Worm (Caenorhabditis elegans): Measurements from ENCODE around the gene C44B7.11.

C44B7.11 gene

ce11 chrII:6928416-6928815 is 31.1 kb upstream of the C44B7.11 start, which contains the start of gene flcn-1 (continued):
- TF ChIP-seq lsy-2 (tag; optimal IDR thresholded peaks at IDR 0.05) = peak; percentile 35 to 67
- peak; percentile 6 for TF ChIP-seq lin-39 (tag; optimal IDR thresholded peaks at IDR 0.05)
- peak; percentile 29 for TF ChIP-seq lin-13 (GFP tag; optimal IDR thresholded peaks at IDR 0.05)
- peak; percentile 34 for TF ChIP-seq irx-1 (tag; optimal IDR thresholded peaks at IDR 0.05)
- no peak for TF ChIP-seq ceh-90 (tag; optimal IDR thresholded peaks at IDR 0.05)
- TF ChIP-seq snu-23 (GFP tag; optimal IDR thresholded peaks at IDR 0.05) = peak; percentile 74

- TF ChIP-seq sptf-1 (tag; optimal IDR thresholded peaks at IDR 0.05) = no peak
- peak in 1 of 2 experiments; percentile 30 for TF ChIP-seq lin-35 (GFP tag; optimal IDR thresholded peaks at IDR 0.05)
- TF ChIP-seq unc-86 (tag; optimal IDR thresholded peaks at IDR 0.05) = no peak
- TF ChIP-seq blmp-1 (tag; optimal IDR thresholded peaks at IDR 0.05) = peak; percentile 14
These were observed 30.3 kb upstream of the C44B7.11 start, which contains the start of gene F22D3.4 for ce11 chrII:6927603-6928002. TSS of gene F22D3.4 (minus strand) at chrII:6927603.

DNA sequence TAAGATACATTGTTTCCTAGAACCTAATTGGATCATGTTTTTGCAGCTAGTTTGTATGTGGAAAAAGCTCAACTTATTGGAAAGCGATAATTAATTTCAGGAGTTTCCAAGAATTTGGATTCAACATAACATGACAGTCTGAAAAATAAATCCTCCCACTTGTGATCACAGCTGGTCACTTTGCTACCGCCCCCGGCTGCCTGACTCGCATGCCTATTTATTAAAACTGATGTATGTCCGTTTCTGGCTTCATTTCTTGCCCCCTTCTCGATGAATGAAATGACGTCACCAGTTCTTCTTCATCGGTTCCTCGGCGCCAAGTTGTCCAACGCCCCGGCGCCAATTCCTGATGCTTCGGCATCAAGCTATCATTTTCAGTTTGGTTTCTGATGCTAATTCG is 29.7 kb upstream of the C44B7.11 start:
- peak; percentile 33 for TF ChIP-seq hlh-4 (tag; optimal IDR thresholded peaks at IDR 0.05)
- TF ChIP-seq ztf-11 (tag; optimal IDR thresholded peaks at IDR 0.05) = peak in 1 of 2 experiments; percentile 10
- no peak for TF ChIP-seq rnt-1 (tag; optimal IDR thresholded peaks at IDR 0.05)
- no peak for TF ChIP-seq nhr-12 (tag; optimal IDR thresholded peaks at IDR 0.05)
- TF ChIP-seq ama-1 (optimal IDR thresholded peaks at IDR 0.05) = no peak
- TF ChIP-seq snu-23 (GFP tag; optimal IDR thresholded peaks at IDR 0.05) = no peak
- TF ChIP-seq ets-5 (GFP tag; IDR thresholded peaks at IDR 0.05) = no peak
- no peak for TF ChIP-seq mdl-1 (tag; optimal IDR thresholded peaks at IDR 0.05)
- no peak for TF ChIP-seq unc-98 (GFP tag; IDR thresholded peaks at IDR 0.05)
- no peak for TF ChIP-seq C16A3.4 (tag; optimal IDR thresholded peaks at IDR 0.05)
- TF ChIP-seq egl-13 (tag; optimal IDR thresholded peaks at IDR 0.05) = no peak
- TF ChIP-seq C04F5.9 (tag; optimal IDR thresholded peaks at IDR 0.05) = no peak
- TF ChIP-seq nhr-71 (tag; optimal IDR thresholded peaks at IDR 0.05) = no peak
- TF ChIP-seq fkh-4 (tag; optimal IDR thresholded peaks at IDR 0.05; ENCODE audit: borderline replicate concordance) = no peak
- TF ChIP-seq ztf-4 (tag; optimal IDR thresholded peaks at IDR 0.05) = no peak
- TF ChIP-seq ceh-88 (GFP tag; IDR thresholded peaks at IDR 0.05) = no peak
- TF ChIP-seq tlp-1 (tag; optimal IDR thresholded peaks at IDR 0.05) = no peak

DNA sequence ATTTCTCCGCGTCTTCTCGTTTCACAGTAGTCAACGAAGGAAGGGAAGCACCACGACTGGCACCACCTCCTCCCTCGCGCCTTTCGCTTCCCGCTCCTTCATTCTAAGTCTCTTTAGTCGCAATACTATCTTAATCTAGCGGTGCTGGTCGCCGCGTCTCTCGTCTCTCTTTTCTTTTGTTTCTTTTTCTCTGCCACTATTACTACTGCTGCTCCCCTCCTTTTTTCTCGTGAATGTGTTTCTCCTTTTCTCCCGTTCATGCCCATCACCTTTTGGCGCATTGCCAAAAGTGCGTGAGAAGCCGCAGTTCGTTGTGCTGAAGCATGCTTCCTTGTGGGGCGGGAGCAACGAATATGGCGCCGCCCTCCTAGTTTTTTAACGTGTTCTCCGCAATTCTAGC is 29.1 kb upstream of the C44B7.11 start:
- TF ChIP-seq dsc-1 (tag; optimal IDR thresholded peaks at IDR 0.05) = no peak
- peak; percentile 1 for TF ChIP-seq C16A3.4 (tag; optimal IDR thresholded peaks at IDR 0.05)
- TF ChIP-seq ztf-4 (tag; optimal IDR thresholded peaks at IDR 0.05) = no peak
- TF ChIP-seq mdl-1 (tag; optimal IDR thresholded peaks at IDR 0.05) = peak in 1 of 2 experiments; percentile 67
- TF ChIP-seq xbp-1 (tag; optimal IDR thresholded peaks at IDR 0.05) = peak; percentile 40
- peak; percentile 96 for TF ChIP-seq blmp-1 (tag; optimal IDR thresholded peaks at IDR 0.05)
- no peak for TF ChIP-seq grh-1 (GFP tag; IDR thresholded peaks at IDR 0.05)
- peak; percentile 39 for TF ChIP-seq unc-86 (tag; optimal IDR thresholded peaks at IDR 0.05)
- no peak for TF ChIP-seq aly-2 (tag; optimal IDR thresholded peaks at IDR 0.05)
- TF ChIP-seq ama-1 (optimal IDR thresholded peaks at IDR 0.05) = peak; percentile 21
- TF ChIP-seq ceh-90 (tag; optimal IDR thresholded peaks at IDR 0.05) = no peak
- TF ChIP-seq unc-98 (GFP tag; IDR thresholded peaks at IDR 0.05) = no peak
- peak; percentile 50 for TF ChIP-seq tbx-2 (tag; optimal IDR thresholded peaks at IDR 0.05)
- no peak for TF ChIP-seq ces-1 (GFP tag; optimal IDR thresholded peaks at IDR 0.05)
- TF ChIP-seq mef-2 (tag; optimal IDR thresholded peaks at IDR 0.05) = no peak
- peak; percentile 79 for TF ChIP-seq fkh-8 (tag; optimal IDR thresholded peaks at IDR 0.05)
- no peak for TF ChIP-seq alr-1 (tag; optimal IDR thresholded peaks at IDR 0.05; ENCODE audit: borderline replicate concordance)
- TF ChIP-seq elt-3 (tag; optimal IDR thresholded peaks at IDR 0.05) = peak in 2 of 6 experiments; percentile 33 to 44
- TF ChIP-seq ceh-88 (GFP tag; IDR thresholded peaks at IDR 0.05) = no peak
- TF ChIP-seq tlp-1 (tag; optimal IDR thresholded peaks at IDR 0.05) = no peak
- TF ChIP-seq egl-27 (tag; optimal IDR thresholded peaks at IDR 0.05) = peak in 1 of 2 experiments; percentile 36
- peak; percentile 32 for TF ChIP-seq egl-13 (tag; optimal IDR thresholded peaks at IDR 0.05)
- TF ChIP-seq nhr-237 (tag; optimal IDR thresholded peaks at IDR 0.05) = no peak
- TF ChIP-seq jun-1 (tag; optimal IDR thresholded peaks at IDR 0.05) = peak; percentile 67
- peak; percentile 26 to 77 for TF ChIP-seq lsy-2 (tag; optimal IDR thresholded peaks at IDR 0.05)
- TF ChIP-seq ceh-82 (tag; optimal IDR thresholded peaks at IDR 0.05) = peak in 2 of 3 experiments; percentile 38 to 72
- peak; percentile 50 for TF ChIP-seq nhr-90 (tag; optimal IDR thresholded peaks at IDR 0.05; ENCODE audit: poor library complexity)
- TF ChIP-seq F16B12.6 (tag; optimal IDR thresholded peaks at IDR 0.05) = no peak
- no peak for TF ChIP-seq nhr-11 (tag; optimal IDR thresholded peaks at IDR 0.05)
- peak; percentile 59 for TF ChIP-seq fkh-10 (GFP tag; optimal IDR thresholded peaks at IDR 0.05)
- peak; percentile 43 for TF ChIP-seq nhr-19 (GFP tag; conservative IDR thresholded peaks at IDR 0.05)
- peak; percentile 71 for TF ChIP-seq nhr-85 (tag)
- peak; percentile 34 for TF ChIP-seq unc-130 (tag; optimal IDR thresholded peaks at IDR 0.05)
- peak; percentile 63 for TF ChIP-seq lin-13 (GFP tag; optimal IDR thresholded peaks at IDR 0.05)
